Fruit fly (Drosophila melanogaster) whole organism, prepupa: ENCODE measurements around the gene CG31997.

Experiments
- Blimp-1 ChIP-seq: fragments of 200-800 bp; sonication (Bioruptor generic); optimal IDR thresholded peaks from 3 replicates; lab custom pipeline; 2017; ENCODE audit warnings: missing biosample characterization, missing genetic modification characterization, mild to moderate bottlenecking, moderate library complexity, missing genetic modification reagents
- CG10631 ChIP-seq: fragments of 200-800 bp; sonication (Bioruptor generic); optimal IDR thresholded peaks from 2 replicates; lab custom pipeline; 2016; ENCODE audit warnings: missing biosample characterization, missing genetic modification characterization
- CG10669 ChIP-seq: fragments of 200-800 bp; sonication (Bioruptor generic); optimal IDR thresholded peaks from 3 replicates; lab custom pipeline; 2018; ENCODE audit warnings: missing biosample characterization, mild to moderate bottlenecking, missing genetic modification characterization, moderate library complexity
- CG11762 ChIP-seq: fragments of 200-800 bp; sonication (Bioruptor generic); optimal IDR thresholded peaks from 3 replicates; lab custom pipeline; 2016; ENCODE audit warnings: missing biosample characterization, missing genetic modification characterization; ENCODE audit not compliant: insufficient read depth
- CG11902 ChIP-seq: fragments of 200-800 bp; sonication (Bioruptor generic); optimal IDR thresholded peaks from 3 replicates; lab custom pipeline; 2016; ENCODE audit warnings: missing biosample characterization, missing genetic modification characterization
- CG15336 ChIP-seq: fragments of 200-800 bp; sonication (Bioruptor generic); IDR thresholded peaks from 2 replicates; pipeline ENCODE4 v1.3.6; 2022; ENCODE audit warnings: missing biosample characterization, missing genetic modification characterization
- CG3032 ChIP-seq: fragments of 200-800 bp; optimal IDR thresholded peaks from 2 replicates; lab custom pipeline; 2019; ENCODE audit warnings: missing biosample characterization, mild to moderate bottlenecking, missing genetic modification characterization, moderate library complexity
- CG31627 ChIP-seq: fragments of 200-800 bp; sonication (Bioruptor generic); optimal IDR thresholded peaks from 3 replicates; lab custom pipeline; 2016; ENCODE audit warnings: missing biosample characterization, missing genetic modification characterization
- CG6276 ChIP-seq: fragments of 200-800 bp; sonication (Bioruptor generic); optimal IDR thresholded peaks from 2 replicates; lab custom pipeline; 2017; ENCODE audit warnings: missing biosample characterization, mild to moderate bottlenecking, missing genetic modification characterization
- CG6808 ChIP-seq: fragments of 200-800 bp; sonication (Bioruptor generic); optimal IDR thresholded peaks from 3 replicates; lab custom pipeline; 2017; ENCODE audit warnings: missing biosample characterization, missing genetic modification characterization, mild to moderate bottlenecking, moderate library complexity, missing genetic modification reagents
- CG6854 ChIP-seq: fragments of 200-800 bp; sonication (Bioruptor generic); optimal IDR thresholded peaks from 2 replicates; lab custom pipeline; 2017; ENCODE audit warnings: missing biosample characterization, mild to moderate bottlenecking, missing genetic modification characterization
- CG7368 ChIP-seq: fragments of 200-800 bp; sonication (Bioruptor generic); optimal IDR thresholded peaks from 3 replicates; lab custom pipeline; 2016; ENCODE audit warnings: missing biosample characterization, missing genetic modification characterization
- CG9139 ChIP-seq: fragments of 200-800 bp; sonication (Bioruptor generic); optimal IDR thresholded peaks from 3 replicates; lab custom pipeline; 2017; ENCODE audit warnings: missing biosample characterization, mild to moderate bottlenecking, missing genetic modification characterization
- Eip78C ChIP-seq: fragments of 200-800 bp; sonication (Bioruptor generic); peaks from one replicate; lab custom pipeline; 2016; ENCODE audit warnings: missing biosample characterization, missing genetic modification characterization
- Eip93F ChIP-seq: fragments of 200-800 bp; sonication (Bioruptor generic); optimal IDR thresholded peaks from 2 replicates; lab custom pipeline; 2016; ENCODE audit warnings: missing biosample characterization, mild to moderate bottlenecking, missing genetic modification characterization
- Hr38 ChIP-seq: sonication (Bioruptor generic); optimal IDR thresholded peaks from 2 replicates; lab custom pipeline; 2016; ENCODE audit warnings: missing biosample characterization, missing genetic modification characterization
- Hr39 ChIP-seq: fragments of 200-800 bp; sonication (Bioruptor generic); optimal IDR thresholded peaks from 2 replicates; lab custom pipeline; 2016; ENCODE audit warnings: missing biosample characterization, missing genetic modification characterization
- Hr4 ChIP-seq: fragments of 200-800 bp; sonication (Bioruptor generic); optimal IDR thresholded peaks from 3 replicates; lab custom pipeline; 2016; ENCODE audit warnings: missing biosample characterization, missing genetic modification characterization
- Lpt ChIP-seq: fragments of 200-800 bp; sonication (Bioruptor generic); optimal IDR thresholded peaks from 3 replicates; lab custom pipeline; 2016; ENCODE audit warnings: missing biosample characterization, missing genetic modification characterization
- Sox102F ChIP-seq: fragments of 200-800 bp; sonication (Bioruptor generic); optimal IDR thresholded peaks from 2 replicates; lab custom pipeline; 2016; ENCODE audit warnings: missing biosample characterization, mild to moderate bottlenecking, missing genetic modification characterization
- Sox14 ChIP-seq: fragments of 200-800 bp; sonication (Bioruptor generic); optimal IDR thresholded peaks from 3 replicates; lab custom pipeline; 2016; ENCODE audit warnings: missing biosample characterization, missing genetic modification characterization
- achi ChIP-seq: fragments of 200-800 bp; sonication (Bioruptor generic); optimal IDR thresholded peaks from 3 replicates; lab custom pipeline; 2016; ENCODE audit warnings: missing biosample characterization, missing genetic modification characterization
- cyc ChIP-seq: fragments of 200-800 bp; sonication (Bioruptor generic); optimal IDR thresholded peaks from 3 replicates; lab custom pipeline; 2016; ENCODE audit warnings: missing biosample characterization, missing genetic modification characterization
- dsx ChIP-seq: fragments of 200-800 bp; optimal IDR thresholded peaks from 3 replicates; lab custom pipeline; 2019; ENCODE audit warnings: missing biosample characterization, mild to moderate bottlenecking, missing genetic modification characterization, moderate library complexity; ENCODE audit not compliant: poor library complexity, severe bottlenecking
- eg ChIP-seq: fragments of 200-800 bp; sonication (Bioruptor generic); IDR thresholded peaks from 3 replicates; pipeline ENCODE4 v1.3.6; 2022; ENCODE audit warnings: missing biosample characterization, missing genetic modification characterization
- esn ChIP-seq: fragments of 200-800 bp; sonication (Bioruptor generic); optimal IDR thresholded peaks from 2 replicates; lab custom pipeline; 2016; ENCODE audit warnings: missing biosample characterization, mild to moderate bottlenecking, missing genetic modification characterization, moderate library complexity
- fd85E ChIP-seq: fragments of 200-800 bp; sonication (Bioruptor generic); optimal IDR thresholded peaks from 3 replicates; lab custom pipeline; 2016; ENCODE audit warnings: missing biosample characterization, missing genetic modification characterization
- pdm3 ChIP-seq: fragments of 200-800 bp; sonication (Bioruptor generic); optimal IDR thresholded peaks from 3 replicates; lab custom pipeline; 2016; ENCODE audit warnings: missing biosample characterization, missing genetic modification characterization
- spab ChIP-seq: fragments of 200-800 bp; sonication (Bioruptor generic); optimal IDR thresholded peaks from 2 replicates; lab custom pipeline; 2017; ENCODE audit warnings: missing biosample characterization, mild to moderate bottlenecking, missing genetic modification characterization, missing genetic modification reagents
- ss ChIP-seq, 2 experiments: fragments of 200-800 bp; sonication (Bioruptor generic); optimal IDR thresholded peaks; 2 replicates in 1 of 2; 3 replicates in 1 of 2; lab custom pipeline; 2017 to 2018; ENCODE audit warnings: mild to moderate bottlenecking in 2 of 2, missing biosample characterization in 2 of 2, missing genetic modification characterization in 2 of 2, moderate library complexity in 1 of 2
- vri ChIP-seq: fragments of 200-800 bp; sonication (Bioruptor generic); optimal IDR thresholded peaks from 3 replicates; lab custom pipeline; 2016; ENCODE audit warnings: missing biosample characterization, mild to moderate bottlenecking, missing genetic modification characterization

Gene CG31997

dm6 chr4:155977-156376 lies at the start of gene CG31997:
Gene CG31997, minus strand, starts transcription at chr4:156060.
- TF ChIP-seq Blimp-1 (GFP tag; lab: Kevin White, UChicago) (peak; percentile 3), vri (GFP tag; lab: Kevin White, UChicago) (no peak), ss (GFP tag; optimal IDR thresholded peaks at IDR 0.05; lab: Kevin White, UChicago) (no peak), Eip78C (GFP tag; lab: Kevin White, UChicago) (peak; percentile 65)

- TF ChIP-seq CG15336 (GFP tag; lab: Robert Waterston, UW) (no peak), CG3032 (tag; lab: Kevin White, UChicago) (peak; percentile 40), esn (GFP tag; lab: Kevin White, UChicago) (no peak)
Observed at dm6 chr4:193386-194334, 37.8 kb upstream of the CG31997 start, which contains the start of gene Abcd1. Gene Abcd1, minus strand, starts transcription at chr4:193829.

- no peak for TF ChIP-seq Hr38 (GFP tag; lab: Kevin White, UChicago)
- TF ChIP-seq Eip78C (GFP tag; lab: Kevin White, UChicago): peak; percentile 58
- no peak for TF ChIP-seq CG6276 (GFP tag; lab: Kevin White, UChicago)
Observed at dm6 chr4:192540-192939, 36.7 kb upstream of the CG31997 start.

- TF ChIP-seq vri (GFP tag; lab: Kevin White, UChicago) (no peak), CG11762 (GFP tag; lab: Kevin White, UChicago) (no peak), Eip78C (GFP tag; lab: Kevin White, UChicago) (peak; percentile 15)
- TF ChIP-seq, all 60 proteins: peak for 1
Observed at dm6 chr4:183681-184080, 27.8 kb upstream of the CG31997 start.

dm6 chr4:181639-182038 lies 25.8 kb upstream of the CG31997 start:
- TF ChIP-seq cyc: no peak
- no peak for TF ChIP-seq CG10669
- TF ChIP-seq eg (GFP tag; lab: Robert Waterston, UW): no peak
- TF ChIP-seq CG10631: no peak
- TF ChIP-seq Lpt (GFP tag; lab: Kevin White, UChicago): no peak
- no peak for TF ChIP-seq CG31627 (GFP tag; lab: Kevin White, UChicago)
- TF ChIP-seq CG6854 (GFP tag; lab: Kevin White, UChicago): no peak
- TF ChIP-seq fd85E (GFP tag; lab: Kevin White, UChicago): no peak
- TF ChIP-seq CG9139 (GFP tag; lab: Kevin White, UChicago): no peak

dm6 chr4:180780-181179 lies 24.9 kb upstream of the CG31997 start:
- peak; percentile 7 for TF ChIP-seq Hr4 (GFP tag; lab: Kevin White, UChicago)
- peak; percentile 75 for TF ChIP-seq Eip78C (GFP tag; lab: Kevin White, UChicago)
- no peak for TF ChIP-seq CG7368 (GFP tag; lab: Kevin White, UChicago)

dm6 chr4:179920-180261 lies 24.0 kb upstream of the CG31997 start:
- no peak for TF ChIP-seq spab (GFP tag; lab: Kevin White, UChicago)
- no peak for TF ChIP-seq CG6854 (GFP tag; lab: Kevin White, UChicago)
- no peak for TF ChIP-seq CG15336 (GFP tag; lab: Robert Waterston, UW)

- TF ChIP-seq CG6276 (GFP tag; lab: Kevin White, UChicago) (no peak), CG10669 (peak; percentile 18), CG11902 (GFP tag; lab: Kevin White, UChicago) (peak; percentile 2), ss (GFP tag; optimal IDR thresholded peaks at IDR 0.05; lab: Kevin White, UChicago) (no peak), Hr39 (GFP tag; lab: Kevin White, UChicago) (no peak), pdm3 (GFP tag; lab: Kevin White, UChicago) (peak; percentile 13), CG15336 (GFP tag; lab: Robert Waterston, UW) (no peak), achi (no peak), CG31627 (GFP tag; lab: Kevin White, UChicago) (no peak), Sox14 (peak; percentile 51), Hr4 (GFP tag; lab: Kevin White, UChicago) (peak; percentile 29), CG9139 (GFP tag; lab: Kevin White, UChicago) (no peak), eg (GFP tag; lab: Robert Waterston, UW) (no peak), Sox102F (GFP tag; lab: Kevin White, UChicago) (no peak), CG6808 (GFP tag; lab: Kevin White, UChicago) (no peak), Hr38 (GFP tag; lab: Kevin White, UChicago) (no peak), Eip93F (GFP tag; lab: Kevin White, UChicago) (no peak), esn (GFP tag; lab: Kevin White, UChicago) (no peak), dsx (GFP tag; lab: Kevin White, UChicago) (no peak)
Observed at dm6 chr4:179062-179919, 23.4 kb upstream of the CG31997 start, which contains the start of gene Arl4. Gene Arl4, minus strand, starts transcription at chr4:179389.
